Worm (Caenorhabditis elegans): ENCODE data around the gene C28H8.7.
A peak's percentile ranks its signal among the peaks of the same experiment; 100 is the strongest.

The C28H8.7 gene

DNA sequence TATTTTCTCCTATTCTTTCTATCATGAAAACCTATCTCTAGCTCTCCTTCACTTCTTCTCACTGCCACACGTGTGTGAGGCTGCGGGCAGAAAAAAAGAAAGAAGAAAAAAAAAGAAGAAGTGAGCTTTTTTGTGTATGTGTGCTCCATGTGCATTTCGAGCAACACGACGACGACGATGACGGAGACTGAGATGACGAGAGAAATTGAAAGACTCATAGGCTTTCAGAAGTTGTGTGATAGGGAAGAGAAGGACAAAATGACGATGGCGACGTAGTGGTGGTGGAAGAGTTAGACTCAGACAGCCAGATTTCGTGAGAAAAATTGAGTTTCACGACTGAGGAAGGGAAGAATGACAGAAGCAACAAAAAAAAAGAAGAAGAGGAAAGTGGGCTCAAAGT is 41.3 kb downstream of the C28H8.7 start (continued):
- TF ChIP-seq ets-4 (tag; optimal IDR thresholded peaks at IDR 0.05) (no peak), ceh-14 (tag; optimal IDR thresholded peaks at IDR 0.05) (peak; percentile 4), C08G9.2 (tag; optimal IDR thresholded peaks at IDR 0.05) (no peak), mec-3 (tag; optimal IDR thresholded peaks at IDR 0.05; ENCODE audit: borderline replicate concordance) (no peak), hlh-15 (tag; optimal IDR thresholded peaks at IDR 0.05) (no peak), ceh-19 (GFP tag; optimal IDR thresholded peaks at IDR 0.05) (no peak), ceh-31 (tag; optimal IDR thresholded peaks at IDR 0.05) (peak; percentile 58), Y22D7AL.16 (tag; optimal IDR thresholded peaks at IDR 0.05) (no peak), gmeb-2 (tag; optimal IDR thresholded peaks at IDR 0.05) (no peak), unc-42 (tag; optimal IDR thresholded peaks at IDR 0.05) (peak; percentile 83), K09A11.1 (tag; optimal IDR thresholded peaks at IDR 0.05; ENCODE audit: insufficient read depth) (no peak), ahr-1 (tag; optimal IDR thresholded peaks at IDR 0.05) (no peak), pros-1 (tag; optimal IDR thresholded peaks at IDR 0.05) (no peak), ceh-48 (tag; optimal IDR thresholded peaks at IDR 0.05) (no peak), elt-2 (tag; optimal IDR thresholded peaks at IDR 0.05) (no peak), che-1 (tag; optimal IDR thresholded peaks at IDR 0.05) (no peak), hlh-30 (tag; optimal IDR thresholded peaks at IDR 0.05; ENCODE audit: insufficient read depth) (no peak), npax-4 (tag; optimal IDR thresholded peaks at IDR 0.05) (no peak), zip-5 (tag; optimal IDR thresholded peaks at IDR 0.05) (no peak), dmd-4 (tag; optimal IDR thresholded peaks at IDR 0.05; ENCODE audit: borderline replicate concordance) (no peak), ceh-18 (tag; optimal IDR thresholded peaks at IDR 0.05) (peak; percentile 20), fkh-10 (GFP tag; optimal IDR thresholded peaks at IDR 0.05) (no peak), sox-2 (GFP tag; IDR thresholded peaks at IDR 0.05) (no peak), dve-1 (tag; optimal IDR thresholded peaks at IDR 0.05) (no peak), pag-3 (tag; optimal IDR thresholded peaks at IDR 0.05; ENCODE audit: borderline replicate concordance) (no peak), hlh-6 (tag; optimal IDR thresholded peaks at IDR 0.05) (no peak), lim-6 (tag; optimal IDR thresholded peaks at IDR 0.05) (no peak), nhr-11 (tag; optimal IDR thresholded peaks at IDR 0.05) (no peak), unc-55 (GFP tag; optimal IDR thresholded peaks at IDR 0.05) (peak; percentile 21)

DNA sequence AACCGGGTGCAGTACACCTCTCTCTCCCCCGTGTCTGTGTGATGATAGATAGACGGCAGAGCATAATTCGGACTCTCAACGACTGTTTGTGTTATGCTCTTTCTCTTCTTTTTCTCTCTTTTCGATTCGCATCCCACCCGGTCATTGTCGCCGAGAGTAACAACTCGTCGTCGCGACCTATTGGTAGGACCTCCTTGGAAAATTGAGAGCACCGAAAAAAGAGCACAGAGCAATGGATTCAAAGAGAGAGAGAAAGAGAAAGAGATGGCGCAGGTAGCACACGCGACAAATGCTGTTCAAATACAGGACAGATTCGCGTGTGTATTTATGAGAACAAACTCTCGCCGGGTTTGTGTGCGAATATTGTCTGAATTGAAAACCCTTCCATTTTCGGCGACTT is 43.1 kb downstream of the C28H8.7 start:
- TF ChIP-seq nhr-11 (tag; optimal IDR thresholded peaks at IDR 0.05), result no peak
- peak; percentile 17 for TF ChIP-seq ceh-18 (tag; optimal IDR thresholded peaks at IDR 0.05)
- no peak for TF ChIP-seq sox-2 (GFP tag; IDR thresholded peaks at IDR 0.05)
- peak; percentile 11 for TF ChIP-seq ref-2 (tag; optimal IDR thresholded peaks at IDR 0.05)
- TF ChIP-seq tbx-2 (tag; optimal IDR thresholded peaks at IDR 0.05), result peak; percentile 16
- TF ChIP-seq ets-4 (tag; optimal IDR thresholded peaks at IDR 0.05), result peak; percentile 56
- no peak for TF ChIP-seq pha-4 (tag; optimal IDR thresholded peaks at IDR 0.05)
- TF ChIP-seq unc-55 (GFP tag; optimal IDR thresholded peaks at IDR 0.05), result no peak
- no peak for TF ChIP-seq hlh-13 (GFP tag; optimal IDR thresholded peaks at IDR 0.05)
- no peak for TF ChIP-seq nfya-1 (tag; optimal IDR thresholded peaks at IDR 0.05)
- TF ChIP-seq pax-1 (tag; optimal IDR thresholded peaks at IDR 0.05), result no peak
- no peak for TF ChIP-seq sdc-2 (tag; optimal IDR thresholded peaks at IDR 0.05)
- no peak for TF ChIP-seq ceh-2 (tag; optimal IDR thresholded peaks at IDR 0.05)
- TF ChIP-seq hlh-8 (tag; optimal IDR thresholded peaks at IDR 0.05), result no peak
- TF ChIP-seq ztf-16 (tag; optimal IDR thresholded peaks at IDR 0.05), result no peak

ce11 chrIII:5842920-5843319 is 43.9 kb downstream of the C28H8.7 start:
- TF ChIP-seq ets-4 (tag; optimal IDR thresholded peaks at IDR 0.05) (peak; percentile 53), ceh-45 (GFP tag; IDR thresholded peaks at IDR 0.05) (0 out of 2 replicates have a peak, but pooled peaks have one; percentile 39), zip-5 (tag; optimal IDR thresholded peaks at IDR 0.05) (no peak), hlh-13 (GFP tag; optimal IDR thresholded peaks at IDR 0.05) (no peak), pros-1 (tag; optimal IDR thresholded peaks at IDR 0.05) (no peak), ceh-31 (tag; optimal IDR thresholded peaks at IDR 0.05) (peak; percentile 27)
